Worm (Caenorhabditis elegans) whole organism, L4 larva: ENCODE measurements around the gene Y77E11A.16.

Experiments used
- skn-1 ChIP-seq: fragments of 150-350 bp; optimal IDR thresholded peaks from 2 replicates; lab custom pipeline; 2014; ENCODE audit warnings: missing biosample characterization, missing genetic modification characterization
- tag-97 ChIP-seq: fragments of 200-800 bp; sonication (Bioruptor generic); IDR thresholded peaks from 2 replicates; pipeline ENCODE4 v1.3.6; 2022; ENCODE audit warnings: missing genetic modification characterization, missing compliant biosample characterization
- unc-62 ChIP-seq, 3 experiments: fragments of 150-350 bp in 1 of 3; sonication (generic microtip); optimal IDR thresholded peaks in 2 of 3; peaks in 1 of 3; 1 replicate in 1 of 3; 2 replicates in 2 of 3; lab custom pipeline; 2014 to 2017; ENCODE audit warnings: missing biosample characterization in 3 of 3, missing genetic modification characterization in 3 of 3, missing genetic modification reagents in 3 of 3, missing genotype in 1 of 3

DNA sequence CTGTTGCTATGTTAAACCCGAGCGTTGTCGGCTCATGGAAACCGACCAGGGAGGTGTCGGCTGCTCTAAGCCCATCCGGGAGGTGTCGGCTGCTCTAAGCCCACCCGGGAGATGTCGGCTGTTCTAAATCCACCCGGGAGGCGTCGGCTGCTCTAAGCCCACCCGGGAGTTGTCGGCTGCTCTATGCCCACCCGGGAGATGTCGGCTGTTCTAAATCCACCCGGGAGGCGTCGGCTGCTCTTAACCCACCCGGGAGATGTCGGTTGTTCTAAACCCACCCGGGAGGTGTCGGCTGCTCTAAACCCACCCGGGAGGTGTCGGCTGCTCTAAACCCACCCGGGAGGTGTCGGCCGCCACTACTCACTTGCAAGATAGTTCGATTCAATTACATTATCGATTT lies 30.7 kb downstream of the Y77E11A.16 start:
- TF ChIP-seq unc-62 (GFP tag; optimal IDR thresholded peaks at IDR 0.05 in 1 of 2; lab: Kevin White, UChicago) (no peak), unc-62 (tag; optimal IDR thresholded peaks at IDR 0.05; lab: Kevin White, UChicago) (no peak), skn-1 (tag; lab: Kevin White, UChicago) (no peak), tag-97 (GFP tag; lab: Robert Waterston, UW) (no peak)
